Fruit fly (Drosophila melanogaster) whole organism: Measurements from ENCODE around the gene Obp83cd.

Experiments
- Dll ChIP-seq: fragments of >200 bp; optimal IDR thresholded peaks from 2 replicates; lab custom pipeline; 2017
- EcR ChIP-seq, 2 experiments: fragments of >200 bp; optimal IDR thresholded peaks; 2 replicates each; lab custom pipeline; 2017; ENCODE audit warnings: missing biosample characterization in 2 of 2, missing genetic modification characterization in 2 of 2, missing genetic modification reagents in 2 of 2

DNA sequence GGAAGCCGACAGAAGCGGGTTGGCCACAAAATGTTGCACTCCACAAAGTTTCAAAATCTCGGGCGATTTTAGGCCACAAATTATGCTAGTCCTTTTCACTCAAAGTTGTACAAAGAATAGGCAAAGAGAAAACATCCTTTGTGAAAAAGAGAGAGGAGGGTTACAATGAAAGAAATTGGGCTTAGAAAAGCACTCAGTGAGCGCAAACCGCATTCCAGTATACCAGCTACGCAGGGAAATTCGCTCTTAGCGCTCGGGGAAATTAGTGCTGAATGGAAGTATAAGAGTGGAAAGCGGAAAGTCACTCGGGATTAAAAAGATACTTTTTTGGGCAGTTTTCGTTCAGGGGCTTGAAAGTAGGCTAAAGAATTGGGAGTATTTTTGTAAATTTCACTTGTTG is 25.8 kb upstream of the Obp83cd start:
- TF ChIP-seq Dll (lab: Kevin White, UChicago) (no peak), EcR (GFP tag; optimal IDR thresholded peaks at IDR 0.05; lab: Kevin White, UChicago) (no peak)
